Fruit fly (Drosophila melanogaster): ENCODE results near the gene Mnat9.
A peak's percentile ranks its signal among the peaks of the same experiment; 100 is the strongest.

Gene Mnat9

DNA sequence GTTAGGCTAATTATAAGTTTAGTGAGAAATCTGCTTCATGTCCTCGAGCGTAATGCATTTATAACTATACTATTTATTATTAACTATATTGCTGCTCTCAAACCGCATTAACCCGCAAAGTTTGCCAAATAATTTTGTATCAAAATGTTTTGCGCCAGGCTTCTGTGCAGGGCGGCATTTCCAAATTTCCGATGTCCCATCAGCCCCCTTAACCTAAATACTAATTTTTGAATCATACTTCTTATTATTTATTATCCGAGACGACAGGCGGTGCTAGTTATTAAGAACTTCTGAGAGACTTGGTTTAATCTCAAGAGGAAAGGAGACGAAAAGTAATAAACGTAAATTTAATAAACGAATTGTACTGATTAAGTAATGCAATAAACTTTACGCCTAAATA lies 50.2 kb downstream of the Mnat9 start:
- TF ChIP-seq Ets65A (GFP tag), result peak; percentile 62
- TF ChIP-seq lbe (GFP tag; optimal IDR thresholded peaks at IDR 0.05), result no peak
- peak; percentile 55 for TF ChIP-seq sens (GFP tag)
- TF ChIP-seq CG15601 (tag; optimal IDR thresholded peaks at IDR 0.05), result no peak
- no peak for TF ChIP-seq CG12391 (tag; optimal IDR thresholded peaks at IDR 0.05)
- no peak for TF ChIP-seq aop (GFP tag; IDR thresholded peaks at IDR 0.05)
- TF ChIP-seq BtbVII (GFP tag; optimal IDR thresholded peaks at IDR 0.05), result no peak
- TF ChIP-seq tll (GFP tag; optimal IDR thresholded peaks at IDR 0.05), result no peak
- TF ChIP-seq CG4854 (GFP tag; optimal IDR thresholded peaks at IDR 0.05), result no peak

Measured in whole organism, embryonic.